Worm (Caenorhabditis elegans) whole organism, late embryonic: ENCODE measurements around the gene nlp-1.

ENCODE experiments used
- C08G9.2 ChIP-seq: sonication (generic microtip); optimal IDR thresholded peaks from 2 replicates; lab custom pipeline; 2016; ENCODE audit warnings: mild to moderate bottlenecking, missing genetic modification characterization, moderate library complexity, missing compliant biosample characterization
- C38D4.7 ChIP-seq: fragments of 200-800 bp; sonication (Bioruptor generic); optimal IDR thresholded peaks from 2 replicates; lab custom pipeline; 2018; ENCODE audit warnings: mild to moderate bottlenecking, missing genetic modification characterization, moderate library complexity, missing compliant biosample characterization
- K02D7.2 ChIP-seq: sonication (generic microtip); optimal IDR thresholded peaks from 2 replicates; lab custom pipeline; 2017; ENCODE audit warnings: mild to moderate bottlenecking, missing genetic modification characterization, missing compliant biosample characterization
- T23F11.4 ChIP-seq: fragments of 200-800 bp; sonication (Bioruptor generic); optimal IDR thresholded peaks from 2 replicates; lab custom pipeline; 2018; ENCODE audit warnings: mild to moderate bottlenecking, missing genetic modification characterization, missing compliant biosample characterization
- Y22D7AL.16 ChIP-seq: sonication (generic microtip); optimal IDR thresholded peaks from 2 replicates; lab custom pipeline; 2016; ENCODE audit warnings: missing genetic modification characterization, missing compliant biosample characterization
- ceh-14 ChIP-seq: sonication (generic microtip); optimal IDR thresholded peaks from 2 replicates; lab custom pipeline; 2016; ENCODE audit warnings: missing genotype, missing genetic modification characterization, missing compliant biosample characterization
- ceh-2 ChIP-seq: sonication (generic microtip); optimal IDR thresholded peaks from 2 replicates; lab custom pipeline; 2016; ENCODE audit warnings: missing genotype, missing genetic modification characterization, missing compliant biosample characterization
- ceh-22 ChIP-seq: sonication (generic microtip); optimal IDR thresholded peaks from 2 replicates; lab custom pipeline; 2017; ENCODE audit warnings: missing biosample characterization, missing genetic modification characterization
- ceh-24 ChIP-seq: sonication (generic microtip); optimal IDR thresholded peaks from 2 replicates; lab custom pipeline; 2016; ENCODE audit warnings: mild to moderate bottlenecking, missing genetic modification characterization, missing compliant biosample characterization
- ceh-30 ChIP-seq: fragments of 150-350 bp; optimal IDR thresholded peaks from 2 replicates; lab custom pipeline; 2014; ENCODE audit warnings: missing biosample characterization, missing genetic modification characterization
- ceh-34 ChIP-seq: sonication (generic microtip); optimal IDR thresholded peaks from 2 replicates; lab custom pipeline; 2016; ENCODE audit warnings: mild to moderate bottlenecking, missing genetic modification characterization, missing compliant biosample characterization
- ceh-6 ChIP-seq: fragments of 200-800 bp; sonication (Bioruptor generic); optimal IDR thresholded peaks from 2 replicates; lab custom pipeline; 2018; ENCODE audit warnings: mild to moderate bottlenecking, missing genetic modification characterization, missing compliant biosample characterization
- che-1 ChIP-seq: sonication (generic microtip); optimal IDR thresholded peaks from 2 replicates; lab custom pipeline; 2016; ENCODE audit warnings: mild to moderate bottlenecking, missing genetic modification characterization, missing compliant biosample characterization
- elt-2 ChIP-seq: sonication (generic microtip); optimal IDR thresholded peaks from 2 replicates; lab custom pipeline; 2016; ENCODE audit warnings: missing genetic modification reagents, missing genetic modification characterization, missing compliant biosample characterization
- elt-4 ChIP-seq: sonication (generic microtip); optimal IDR thresholded peaks from 2 replicates; lab custom pipeline; 2016; ENCODE audit warnings: missing genetic modification characterization, missing compliant biosample characterization
- hlh-13 ChIP-seq: fragments of 200-800 bp; sonication (Bioruptor generic); optimal IDR thresholded peaks from 2 replicates; lab custom pipeline; 2018; ENCODE audit warnings: mild to moderate bottlenecking, missing genetic modification characterization, missing compliant biosample characterization
- hlh-30 ChIP-seq: sonication (generic microtip); optimal IDR thresholded peaks from 2 replicates; lab custom pipeline; 2017; ENCODE audit warnings: antibody characterized with exemption, missing genetic modification characterization, missing compliant biosample characterization; ENCODE audit not compliant: insufficient read depth
- hlh-6 ChIP-seq: sonication (generic microtip); optimal IDR thresholded peaks from 2 replicates; lab custom pipeline; 2016; ENCODE audit warnings: missing genotype, missing genetic modification characterization, missing compliant biosample characterization
- hlh-8 ChIP-seq: sonication (generic microtip); optimal IDR thresholded peaks from 2 replicates; lab custom pipeline; 2016; ENCODE audit warnings: missing genotype, missing genetic modification characterization, missing compliant biosample characterization
- lim-6 ChIP-seq: sonication (generic microtip); optimal IDR thresholded peaks from 2 replicates; lab custom pipeline; 2016; ENCODE audit warnings: missing genetic modification characterization, missing compliant biosample characterization
- madf-2 ChIP-seq: sonication (generic microtip); optimal IDR thresholded peaks from 2 replicates; lab custom pipeline; 2017; ENCODE audit warnings: missing genetic modification characterization, missing compliant biosample characterization
- mec-3 ChIP-seq: sonication (generic microtip); optimal IDR thresholded peaks from 2 replicates; lab custom pipeline; 2016; ENCODE audit warnings: borderline replicate concordance, missing genetic modification characterization, missing compliant biosample characterization
- nfya-1 ChIP-seq: sonication (generic microtip); optimal IDR thresholded peaks from 2 replicates; lab custom pipeline; 2017; ENCODE audit warnings: missing genetic modification characterization, mild to moderate bottlenecking, missing compliant biosample characterization, antibody characterized with exemption, moderate library complexity
- odd-2 ChIP-seq: sonication (generic microtip); optimal IDR thresholded peaks from 2 replicates; lab custom pipeline; 2017; ENCODE audit warnings: antibody characterized with exemption, mild to moderate bottlenecking, missing genetic modification characterization, missing compliant biosample characterization
- pat-9 ChIP-seq: fragments of 200-800 bp; sonication (Bioruptor generic); optimal IDR thresholded peaks from 2 replicates; lab custom pipeline; 2018; ENCODE audit warnings: mild to moderate bottlenecking, missing genetic modification characterization, moderate library complexity, missing compliant biosample characterization
- pax-1 ChIP-seq: fragments of 150-350 bp; optimal IDR thresholded peaks from 2 replicates; lab custom pipeline; 2014; ENCODE audit warnings: missing biosample characterization, missing genetic modification characterization
- rnt-1 ChIP-seq: sonication (generic microtip); optimal IDR thresholded peaks from 2 replicates; lab custom pipeline; 2016; ENCODE audit warnings: missing genetic modification characterization, missing compliant biosample characterization
- tbx-2 ChIP-seq: sonication (generic microtip); optimal IDR thresholded peaks from 2 replicates; lab custom pipeline; 2016; ENCODE audit warnings: missing genetic modification characterization, missing compliant biosample characterization
- tbx-7 ChIP-seq: sonication (generic microtip); optimal IDR thresholded peaks from 2 replicates; lab custom pipeline; 2016; ENCODE audit warnings: missing genotype, missing genetic modification characterization, missing compliant biosample characterization
- unc-3 ChIP-seq, 2 experiments: fragments of 200-800 bp in 1 of 2; sonication (Bioruptor generic) in 1 of 2; sonication (generic microtip) in 1 of 2; conservative IDR thresholded peaks in 1 of 2; optimal IDR thresholded peaks in 1 of 2; 2 replicates each; pipeline versions ENCODE4 v1.3.6 to Lab custom; 2016 to 2022; ENCODE audit warnings: missing compliant biosample characterization in 2 of 2, missing genetic modification characterization in 2 of 2, missing genetic modification reagents in 1 of 2
- unc-42 ChIP-seq: sonication (generic microtip); optimal IDR thresholded peaks from 2 replicates; lab custom pipeline; 2016; ENCODE audit warnings: missing genotype, missing genetic modification characterization, missing compliant biosample characterization

nlp-1 gene

ce11 chrX:3768717-3769116, 41.3 kb downstream of the nlp-1 start, which contains the start of gene F47B7.5:
TSS of gene F47B7.5 (minus strand) at chrX:3768817.
- no peak for TF ChIP-seq ceh-24 (tag; lab: Kevin White, UChicago)
- TF ChIP-seq che-1 (tag; lab: Kevin White, UChicago) = no peak
- TF ChIP-seq K02D7.2 (tag; lab: Kevin White, UChicago) = no peak
- TF ChIP-seq hlh-6 (tag; lab: Kevin White, UChicago) = no peak
- no peak for TF ChIP-seq Y22D7AL.16 (tag; lab: Kevin White, UChicago)
- no peak for TF ChIP-seq ceh-34

- TF ChIP-seq hlh-30 (no peak), ceh-14 (peak; percentile 3), odd-2 (tag; lab: Kevin White, UChicago) (peak; percentile 14), nfya-1 (tag; lab: Kevin White, UChicago) (peak; percentile 2), unc-3 (GFP tag; conservative IDR thresholded peaks at IDR 0.05; lab: Robert Waterston, UW) (no peak), unc-3 (tag; optimal IDR thresholded peaks at IDR 0.05; lab: Kevin White, UChicago) (no peak), hlh-6 (tag; lab: Kevin White, UChicago) (no peak), elt-2 (tag; lab: Kevin White, UChicago) (peak; percentile 18), C08G9.2 (tag; lab: Kevin White, UChicago) (no peak), lim-6 (no peak), unc-42 (peak; percentile 74), elt-4 (tag; lab: Kevin White, UChicago) (no peak)
Observed at ce11 chrX:3772405-3772804, 45.0 kb downstream of the nlp-1 start, which contains the start of gene F47B7.2. TSS of gene F47B7.2 (plus strand) at chrX:3772762.

DNA sequence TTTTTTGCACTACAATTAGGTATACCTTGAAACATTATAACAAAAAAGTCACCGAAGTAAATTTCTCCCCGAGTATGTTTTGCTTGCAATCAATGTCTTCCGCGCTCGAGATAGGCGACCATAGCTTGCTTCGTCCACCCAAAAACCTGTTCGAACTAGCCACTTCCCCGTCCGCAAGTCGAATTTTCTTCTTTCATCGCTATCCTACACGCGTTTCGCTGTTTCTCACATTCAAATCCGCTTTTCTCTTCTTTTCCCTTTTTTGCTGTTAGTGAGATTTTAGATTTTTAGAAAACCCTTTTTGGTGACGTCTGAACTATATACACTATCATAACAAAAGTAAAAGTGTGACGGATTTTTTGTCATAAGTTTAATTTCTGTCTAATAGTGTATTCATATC, 45.9 kb downstream of the nlp-1 start:
- TF ChIP-seq ceh-14 = no peak
- TF ChIP-seq hlh-13 (GFP tag; lab: Kevin White, UChicago) = no peak
- no peak for TF ChIP-seq tbx-7
- no peak for TF ChIP-seq hlh-6 (tag; lab: Kevin White, UChicago)
- no peak for TF ChIP-seq ceh-2 (tag; lab: Kevin White, UChicago)
- TF ChIP-seq pax-1 (tag; lab: Kevin White, UChicago) = no peak
- no peak for TF ChIP-seq ceh-22 (tag; lab: Kevin White, UChicago)
- TF ChIP-seq C38D4.7 = no peak
- no peak for TF ChIP-seq unc-42
- no peak for TF ChIP-seq tbx-2 (tag; lab: Kevin White, UChicago)
- no peak for TF ChIP-seq mec-3 (tag; lab: Kevin White, UChicago)
- TF ChIP-seq rnt-1 = no peak
- no peak for TF ChIP-seq ceh-24 (tag; lab: Kevin White, UChicago)
- no peak for TF ChIP-seq ceh-6 (GFP tag; lab: Kevin White, UChicago)
- no peak for TF ChIP-seq T23F11.4 (GFP tag; lab: Kevin White, UChicago)
- no peak for TF ChIP-seq hlh-8 (tag; lab: Kevin White, UChicago)
- TF ChIP-seq pat-9 (tag; lab: Kevin White, UChicago) = no peak
- no peak for TF ChIP-seq lim-6
- TF ChIP-seq ceh-30 (tag; lab: Kevin White, UChicago) = no peak
- no peak for TF ChIP-seq madf-2 (tag; lab: Kevin White, UChicago)
